Worm (Caenorhabditis elegans) whole organism, L2 larva: ENCODE data around the gene ttr-7.

Source experiments
- aly-2 ChIP-seq: fragments of 150-350 bp; optimal IDR thresholded peaks from 2 replicates; lab custom pipeline; 2014; ENCODE audit warnings: missing biosample characterization, missing genetic modification characterization
- lin-13 ChIP-seq: fragments of 150-350 bp; optimal IDR thresholded peaks from 2 replicates; lab custom pipeline; 2014; ENCODE audit warnings: missing biosample characterization, missing genetic modification reagents, missing genetic modification characterization
- lsy-2 ChIP-seq, 2 experiments: fragments of 150-350 bp in 1 of 2; sonication (generic microtip) in 1 of 2; optimal IDR thresholded peaks; 2 replicates each; lab custom pipeline; 2014 to 2017; ENCODE audit warnings: missing biosample characterization in 2 of 2, missing genetic modification characterization in 2 of 2
- nhr-77 ChIP-seq: fragments of 150-350 bp; optimal IDR thresholded peaks from 2 replicates; lab custom pipeline; 2014; ENCODE audit warnings: missing biosample characterization, missing genetic modification characterization
- unc-39 ChIP-seq: fragments of 150-350 bp; optimal IDR thresholded peaks from 2 replicates; lab custom pipeline; 2014; ENCODE audit warnings: missing biosample characterization, missing genetic modification characterization

- TF ChIP-seq nhr-77 (tag; lab: Kevin White, UChicago): no peak
- TF ChIP-seq aly-2: no peak
- no peak for TF ChIP-seq lin-13 (GFP tag; lab: Kevin White, UChicago)
- TF ChIP-seq lsy-2 (tag; optimal IDR thresholded peaks at IDR 0.05; lab: Kevin White, UChicago): no peak
- no peak for TF ChIP-seq unc-39 (tag; lab: Kevin White, UChicago)
Observed at ce11 chrIII:598687-599086, 7.1 kb upstream of the ttr-7 start, which contains the start of gene Y55B1AR.2.
